Worm (Caenorhabditis elegans) whole organism, late embryonic: ENCODE results near the gene hnd-1.

Experiments
- ahr-1 ChIP-seq: sonication (generic microtip); optimal IDR thresholded peaks from 2 replicates; lab custom pipeline; 2016; ENCODE audit warnings: missing genetic modification characterization, missing compliant biosample characterization
- ama-1 ChIP-seq: fragments of 150-350 bp; optimal IDR thresholded peaks from 2 replicates; lab custom pipeline; 2014
- ceh-24 ChIP-seq: sonication (generic microtip); optimal IDR thresholded peaks from 2 replicates; lab custom pipeline; 2016; ENCODE audit warnings: mild to moderate bottlenecking, missing genetic modification characterization, missing compliant biosample characterization
- ceh-30 ChIP-seq: fragments of 150-350 bp; optimal IDR thresholded peaks from 2 replicates; lab custom pipeline; 2014; ENCODE audit warnings: missing biosample characterization, missing genetic modification characterization
- ceh-9 ChIP-seq: sonication (generic microtip); optimal IDR thresholded peaks from 2 replicates; lab custom pipeline; 2016; ENCODE audit warnings: mild to moderate bottlenecking, missing genetic modification characterization, inconsistent platforms, missing compliant biosample characterization
- fkh-6 ChIP-seq: sonication (generic microtip); optimal IDR thresholded peaks from 2 replicates; lab custom pipeline; 2016; ENCODE audit warnings: missing genetic modification characterization, missing compliant biosample characterization
- lin-11 ChIP-seq: fragments of 200-800 bp; sonication (Bioruptor generic); optimal IDR thresholded peaks from 2 replicates; lab custom pipeline; 2018; ENCODE audit warnings: mild to moderate bottlenecking, missing genetic modification characterization, missing compliant biosample characterization
- pag-3 ChIP-seq: sonication (generic microtip); optimal IDR thresholded peaks from 2 replicates; lab custom pipeline; 2016; ENCODE audit warnings: missing compliant biosample characterization, missing genetic modification characterization, borderline replicate concordance
- pax-1 ChIP-seq: fragments of 150-350 bp; optimal IDR thresholded peaks from 2 replicates; lab custom pipeline; 2014; ENCODE audit warnings: missing biosample characterization, missing genetic modification characterization
- pha-2 ChIP-seq: sonication (generic microtip); optimal IDR thresholded peaks from 2 replicates; lab custom pipeline; 2017; ENCODE audit warnings: mild to moderate bottlenecking, missing genetic modification characterization, missing compliant biosample characterization
- pros-1 ChIP-seq: fragments of 150-350 bp; optimal IDR thresholded peaks from 2 replicates; lab custom pipeline; 2014; ENCODE audit warnings: missing biosample characterization, missing genetic modification reagents, missing genetic modification characterization
- tbx-2 ChIP-seq: sonication (generic microtip); optimal IDR thresholded peaks from 2 replicates; lab custom pipeline; 2016; ENCODE audit warnings: missing genetic modification characterization, missing compliant biosample characterization

DNA sequence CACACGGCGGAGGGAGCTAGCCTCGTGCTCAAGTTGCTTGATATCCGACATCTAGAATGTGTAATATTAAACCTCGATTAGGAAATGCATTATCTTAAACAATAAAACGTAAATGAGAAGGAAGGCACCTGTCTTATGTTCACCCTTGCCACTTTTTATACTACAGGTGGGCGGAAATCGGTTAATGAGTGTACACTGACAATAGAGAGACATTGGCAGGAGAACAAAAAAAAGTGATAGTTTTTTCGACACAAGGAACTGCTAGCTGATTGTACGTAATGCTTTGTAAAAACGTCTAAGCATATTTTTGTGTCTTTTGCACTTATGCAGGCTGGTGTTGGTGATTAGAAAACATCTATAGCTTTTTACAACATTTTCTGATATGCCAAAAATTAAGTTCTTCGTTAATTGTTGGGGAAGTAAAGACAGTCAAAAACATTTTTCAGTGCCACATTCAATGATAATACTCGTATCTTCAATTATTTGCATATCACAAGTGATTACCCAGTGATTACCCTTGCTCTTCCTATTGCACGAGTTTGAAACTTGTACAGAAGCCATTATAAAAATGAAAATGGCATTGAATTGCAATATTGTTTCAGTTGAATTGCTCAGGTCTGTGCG is 28.0 kb downstream of the hnd-1 start, which contains the start of gene col-180:
- TF ChIP-seq ceh-9 (tag; lab: Kevin White, UChicago) (no peak), ama-1 (no peak), fkh-6 (tag; lab: Kevin White, UChicago) (no peak), ceh-30 (tag; lab: Kevin White, UChicago) (no peak), pax-1 (no peak), pha-2 (tag; lab: Kevin White, UChicago) (no peak), pros-1 (no peak), ceh-24 (tag; lab: Kevin White, UChicago) (no peak), tbx-2 (no peak), pag-3 (tag; lab: Kevin White, UChicago) (no peak), lin-11 (tag; lab: Kevin White, UChicago) (no peak), ahr-1 (tag; lab: Kevin White, UChicago) (no peak)
